Worm (Caenorhabditis elegans) whole organism, young adult: ENCODE measurements around the gene T04C12.8.

Source experiments
- B0019.2 ChIP-seq: fragments of 200-800 bp; sonication (Bioruptor generic); conservative IDR thresholded peaks from 2 replicates; pipeline ENCODE4 v1.3.6; 2022; ENCODE audit warnings: missing genetic modification reagents, missing genetic modification characterization, missing compliant biosample characterization
- B0336.3 ChIP-seq: fragments of 200-800 bp; sonication (Bioruptor generic); IDR thresholded peaks from 2 replicates; pipeline ENCODE4 v1.3.6; 2022; ENCODE audit warnings: missing genetic modification characterization, missing compliant biosample characterization
- C06A6.2 ChIP-seq: fragments of 200-800 bp; sonication (Bioruptor generic); conservative IDR thresholded peaks from 2 replicates; pipeline ENCODE4 v1.3.6; 2022; ENCODE audit warnings: missing genetic modification characterization, missing compliant biosample characterization
- F23B12.7 ChIP-seq: sonication (generic microtip); optimal IDR thresholded peaks from 2 replicates; lab custom pipeline; 2017; ENCODE audit warnings: missing genetic modification characterization, mild to moderate bottlenecking, missing compliant biosample characterization, antibody characterized with exemption, moderate library complexity; ENCODE audit not compliant: insufficient read depth
- F49E8.2 ChIP-seq: sonication (generic microtip); optimal IDR thresholded peaks from 3 replicates; lab custom pipeline; 2017; ENCODE audit warnings: missing genetic modification characterization, mild to moderate bottlenecking, missing compliant biosample characterization, antibody characterized with exemption, moderate library complexity; ENCODE audit not compliant: insufficient read depth
- F55B11.4 ChIP-seq: sonication (generic microtip); optimal IDR thresholded peaks from 2 replicates; lab custom pipeline; 2016; ENCODE audit warnings: missing compliant biosample characterization, missing genetic modification characterization, borderline replicate concordance; ENCODE audit not compliant: insufficient read depth
- F57A8.1 ChIP-seq: fragments of 200-800 bp; sonication (Bioruptor generic); optimal IDR thresholded peaks from 2 replicates; lab custom pipeline; 2018; ENCODE audit warnings: mild to moderate bottlenecking, missing genetic modification characterization, moderate library complexity, missing compliant biosample characterization
- K12H6.12 ChIP-seq: fragments of 200-800 bp; sonication (Bioruptor generic); optimal IDR thresholded peaks from 2 replicates; lab custom pipeline; 2018; ENCODE audit warnings: mild to moderate bottlenecking, missing genetic modification characterization, missing compliant biosample characterization
- Y67H2A.10 ChIP-seq: fragments of 200-800 bp; sonication (Bioruptor generic); conservative IDR thresholded peaks from 2 replicates; pipeline ENCODE4 v1.3.6; 2022; ENCODE audit warnings: missing genetic modification reagents, missing genetic modification characterization, missing compliant biosample characterization
- akir-1 ChIP-seq: fragments of 200-800 bp; sonication (Bioruptor generic); optimal IDR thresholded peaks from 2 replicates; lab custom pipeline; 2018; ENCODE audit warnings: mild to moderate bottlenecking, missing genetic modification characterization, moderate library complexity, missing compliant biosample characterization
- ama-1 ChIP-seq, 3 experiments: fragments of 150-350 bp in 1 of 3; sonication (generic microtip) in 2 of 3; optimal IDR thresholded peaks; 2 replicates each; lab custom pipeline; 2014 to 2018; ENCODE audit warnings: missing biosample characterization in 2 of 3, missing genetic modification characterization in 2 of 3, missing genetic modification reagents in 2 of 3
- atf-7 ChIP-seq: sonication (generic microtip); optimal IDR thresholded peaks from 2 replicates; lab custom pipeline; 2017; ENCODE audit warnings: mild to moderate bottlenecking, missing genetic modification characterization, missing compliant biosample characterization
- athp-1 ChIP-seq: sonication (generic microtip); optimal IDR thresholded peaks from 2 replicates; lab custom pipeline; 2017; ENCODE audit warnings: mild to moderate bottlenecking, missing genetic modification characterization, missing compliant biosample characterization
- cebp-1 ChIP-seq, 2 experiments: fragments of 200-800 bp in 1 of 2; sonication (Bioruptor generic) in 1 of 2; sonication (generic microtip) in 1 of 2; IDR thresholded peaks in 1 of 2; optimal IDR thresholded peaks in 1 of 2; 2 replicates each; pipeline versions ENCODE4 v1.3.6 to Lab custom; 2017 to 2022; ENCODE audit warnings: missing compliant biosample characterization in 2 of 2, missing genetic modification characterization in 2 of 2, mild to moderate bottlenecking in 1 of 2, missing genetic modification reagents in 1 of 2, moderate library complexity in 1 of 2
- ceh-100 ChIP-seq: fragments of 200-800 bp; sonication (Bioruptor generic); IDR thresholded peaks from 2 replicates; pipeline ENCODE4 v1.3.6; 2022; ENCODE audit warnings: missing genetic modification reagents, missing genetic modification characterization, missing compliant biosample characterization
- ceh-40 ChIP-seq: fragments of 200-800 bp; sonication (Bioruptor generic); IDR thresholded peaks from 2 replicates; pipeline ENCODE4 v1.3.6; 2022; ENCODE audit warnings: missing genetic modification characterization, missing compliant biosample characterization
- dpl-1 ChIP-seq: fragments of 150-350 bp; optimal IDR thresholded peaks from 2 replicates; lab custom pipeline; 2014; ENCODE audit warnings: missing biosample characterization, missing genetic modification reagents, missing genetic modification characterization
- efl-1 ChIP-seq: fragments of 150-350 bp; optimal IDR thresholded peaks from 2 replicates; lab custom pipeline; 2014; ENCODE audit warnings: missing biosample characterization, missing genetic modification reagents, missing genetic modification characterization
- egl-44 ChIP-seq: fragments of 200-800 bp; sonication (Bioruptor generic); IDR thresholded peaks from 2 replicates; pipeline ENCODE4 v1.3.6; 2022; ENCODE audit warnings: missing genetic modification reagents, missing genetic modification characterization, missing compliant biosample characterization
- ets-4 ChIP-seq: fragments of 200-800 bp; sonication (Bioruptor generic); optimal IDR thresholded peaks from 2 replicates; lab custom pipeline; 2018; ENCODE audit warnings: mild to moderate bottlenecking, missing genetic modification characterization, missing compliant biosample characterization
- hmg-1.2 ChIP-seq: fragments of 200-800 bp; sonication (Bioruptor generic); IDR thresholded peaks from 2 replicates; pipeline ENCODE4 v1.3.6; 2022; ENCODE audit warnings: missing genetic modification reagents, missing genetic modification characterization, missing compliant biosample characterization
- hmg-20 ChIP-seq: fragments of 200-800 bp; sonication (Bioruptor generic); IDR thresholded peaks from 2 replicates; pipeline ENCODE4 v1.3.6; 2022; ENCODE audit warnings: missing genetic modification reagents, missing genetic modification characterization, missing compliant biosample characterization
- let-526 ChIP-seq: fragments of 200-800 bp; sonication (Bioruptor generic); IDR thresholded peaks from 2 replicates; pipeline ENCODE4 v1.3.6; 2022; ENCODE audit warnings: missing genetic modification reagents, missing genetic modification characterization, missing compliant biosample characterization
- let-607 ChIP-seq, 2 experiments: fragments of 200-800 bp in 1 of 2; sonication (Bioruptor generic) in 1 of 2; sonication (generic microtip) in 1 of 2; optimal IDR thresholded peaks; 2 replicates each; lab custom pipeline; 2016 to 2018; ENCODE audit warnings: mild to moderate bottlenecking in 2 of 2, missing compliant biosample characterization in 2 of 2, missing genetic modification characterization in 2 of 2, moderate library complexity in 2 of 2, missing genotype in 1 of 2
- lin-26 ChIP-seq: fragments of 200-800 bp; sonication (Bioruptor generic); IDR thresholded peaks from 2 replicates; pipeline ENCODE4 v1.3.6; 2022; ENCODE audit warnings: missing genetic modification reagents, missing genetic modification characterization, missing compliant biosample characterization
- lin-35 ChIP-seq, 3 experiments: fragments of 150-350 bp in 2 of 3; sonication (generic microtip) in 1 of 3; optimal IDR thresholded peaks; 2 replicates each; lab custom pipeline; 2014 to 2018; ENCODE audit warnings: missing biosample characterization in 3 of 3, missing genetic modification characterization in 3 of 3, missing genetic modification reagents in 3 of 3
- lin-40 ChIP-seq: sonication (generic microtip); optimal IDR thresholded peaks from 2 replicates; lab custom pipeline; 2016; ENCODE audit warnings: missing genetic modification characterization, mild to moderate bottlenecking, missing compliant biosample characterization, missing genotype, missing genetic modification reagents
- lsl-1 ChIP-seq: fragments of 200-800 bp; sonication (Bioruptor generic); optimal IDR thresholded peaks from 2 replicates; lab custom pipeline; 2018; ENCODE audit warnings: mild to moderate bottlenecking, missing genetic modification characterization, moderate library complexity, missing compliant biosample characterization
- madf-6 ChIP-seq: fragments of 200-800 bp; sonication (Bioruptor generic); IDR thresholded peaks from 2 replicates; pipeline ENCODE4 v1.3.6; 2022; ENCODE audit warnings: missing genetic modification reagents, missing genetic modification characterization, missing compliant biosample characterization
- mcd-1 ChIP-seq: fragments of 200-800 bp; sonication (Bioruptor generic); IDR thresholded peaks from 2 replicates; pipeline ENCODE4 v1.3.6; 2022; ENCODE audit warnings: missing genetic modification reagents, missing genetic modification characterization, missing compliant biosample characterization
- mes-4 ChIP-seq: sonication (generic microtip); optimal IDR thresholded peaks from 2 replicates; lab custom pipeline; 2016; ENCODE audit warnings: missing genotype, missing genetic modification characterization, missing compliant biosample characterization
- nfyb-1 ChIP-seq: fragments of 200-800 bp; sonication (Bioruptor generic); IDR thresholded peaks from 2 replicates; pipeline ENCODE4 v1.3.6; 2022; ENCODE audit warnings: missing genetic modification reagents, missing genetic modification characterization, missing compliant biosample characterization
- repo-1 ChIP-seq: sonication (generic microtip); optimal IDR thresholded peaks from 2 replicates; lab custom pipeline; 2017; ENCODE audit warnings: mild to moderate bottlenecking, missing genetic modification characterization, missing compliant biosample characterization
- rpc-1 ChIP-seq, 2 experiments: fragments of 150-350 bp in 1 of 2; sonication (generic microtip) in 1 of 2; optimal IDR thresholded peaks; 2 replicates each; lab custom pipeline; 2014 to 2018; ENCODE audit warnings: missing biosample characterization in 1 of 2, missing genetic modification characterization in 1 of 2, missing genetic modification reagents in 1 of 2, missing genotype in 1 of 2
- sdz-38 ChIP-seq: sonication (generic microtip); optimal IDR thresholded peaks from 2 replicates; lab custom pipeline; 2016; ENCODE audit warnings: missing genotype, missing genetic modification characterization, missing compliant biosample characterization
- sea-2 ChIP-seq: fragments of 200-800 bp; sonication (Bioruptor generic); IDR thresholded peaks from 2 replicates; pipeline ENCODE4 v1.3.6; 2022; ENCODE audit warnings: missing genetic modification characterization, missing compliant biosample characterization
- snpc-4 ChIP-seq, 5 experiments: fragments of 150-350 bp in 1 of 5; sonication (generic microtip) in 4 of 5; optimal IDR thresholded peaks; 2 replicates each; lab custom pipeline; 2014 to 2018; ENCODE audit warnings: missing genetic modification characterization in 5 of 5, missing biosample characterization in 3 of 5, antibody characterized with exemption in 2 of 5, mild to moderate bottlenecking in 2 of 5, missing compliant biosample characterization in 2 of 5, missing genotype in 2 of 5, moderate library complexity in 2 of 5, missing genetic modification reagents in 1 of 5
- unc-62 ChIP-seq: fragments of 150-350 bp; optimal IDR thresholded peaks from 2 replicates; lab custom pipeline; 2014; ENCODE audit warnings: missing biosample characterization, missing genetic modification reagents, missing genetic modification characterization
- zfh-2 ChIP-seq: fragments of 200-800 bp; sonication (Bioruptor generic); conservative IDR thresholded peaks from 2 replicates; pipeline ENCODE4 v1.3.6; 2022; ENCODE audit warnings: missing genetic modification reagents, missing genetic modification characterization, missing compliant biosample characterization
- ztf-25 ChIP-seq: fragments of 200-800 bp; sonication (Bioruptor generic); IDR thresholded peaks from 2 replicates; pipeline ENCODE4 v1.3.6; 2022; ENCODE audit warnings: missing genetic modification reagents, missing genetic modification characterization, missing compliant biosample characterization
- ztf-26 ChIP-seq: sonication (generic microtip); optimal IDR thresholded peaks from 2 replicates; lab custom pipeline; 2017; ENCODE audit warnings: missing genetic modification characterization, missing compliant biosample characterization

T04C12.8 gene

ce11 chrV:11118179-11118725, 49.1 kb upstream of the T04C12.8 start (continued):
- peak; percentile 20 for TF ChIP-seq repo-1 (tag; lab: Kevin White, UChicago)
- no peak for TF ChIP-seq F57A8.1
- TF ChIP-seq lin-40, result peak; percentile 20
- TF ChIP-seq atf-7 (tag; lab: Kevin White, UChicago), result no peak
- TF ChIP-seq mes-4 (tag; lab: Kevin White, UChicago), result no peak
- TF ChIP-seq ztf-26, result peak; percentile 3
- TF ChIP-seq ceh-40 (GFP tag; lab: Robert Waterston, UW), result no peak
- TF ChIP-seq ztf-25 (GFP tag; lab: Robert Waterston, UW), result no peak
- TF ChIP-seq let-526 (GFP tag; lab: Robert Waterston, UW), result peak; percentile 51; the same call in 1 of the 2 replicates
- TF ChIP-seq F23B12.7 (tag; lab: Kevin White, UChicago), result no peak
- peak; percentile 41; the same call in 1 of the 2 replicates for TF ChIP-seq B0336.3 (GFP tag; lab: Robert Waterston, UW)
- no peak for TF ChIP-seq madf-6 (GFP tag; lab: Robert Waterston, UW)
- TF ChIP-seq K12H6.12 (tag; lab: Kevin White, UChicago), result no peak
- no peak for TF ChIP-seq akir-1
- no peak for TF ChIP-seq unc-62 (GFP tag; lab: Kevin White, UChicago)
- TF ChIP-seq F55B11.4 (tag; lab: Kevin White, UChicago), result no peak

DNA sequence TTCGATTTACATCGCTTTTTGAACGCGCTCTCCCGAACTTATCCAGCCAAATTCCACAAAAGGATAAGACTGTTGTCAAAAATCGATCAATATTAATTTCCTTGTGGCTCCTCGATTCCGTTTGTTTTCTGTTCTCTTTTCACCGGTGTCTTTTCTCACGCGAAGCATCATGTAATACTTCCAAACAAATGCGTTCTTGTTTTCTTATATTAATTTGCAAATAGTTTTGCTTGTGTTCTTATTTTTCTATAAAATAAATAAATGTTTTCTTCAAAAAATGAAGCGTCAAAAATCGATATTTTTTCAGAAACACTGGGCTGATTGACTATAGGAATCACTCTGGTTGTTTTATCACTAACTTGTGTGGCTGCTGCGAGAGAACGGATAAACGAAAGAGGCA, 44.4 kb upstream of the T04C12.8 start, which contains the start of gene math-33:
math-33 (plus strand) TSS at position 301 of the 400 bp plus-strand sequence.
- TF ChIP-seq nfyb-1 (GFP tag; lab: Robert Waterston, UW) (no peak), dpl-1 (GFP tag; lab: Kevin White, UChicago) (no peak), hmg-20 (GFP tag; lab: Robert Waterston, UW) (no peak), mes-4 (tag; lab: Kevin White, UChicago) (no peak), zfh-2 (no peak), efl-1 (GFP tag; lab: Kevin White, UChicago) (no peak), let-526 (GFP tag; lab: Robert Waterston, UW) (no peak), sdz-38 (tag; lab: Kevin White, UChicago) (no peak), sea-2 (GFP tag; lab: Robert Waterston, UW) (no peak)

ce11 chrV:11113041-11113574, 44.0 kb upstream of the T04C12.8 start, which contains the start of gene erfa-3:
Gene erfa-3 (minus strand): TSS chrV:11113091.
- TF ChIP-seq mcd-1 (GFP tag; lab: Robert Waterston, UW), result peak; percentile 68
- TF ChIP-seq snpc-4 (GFP tag; optimal IDR thresholded peaks at IDR 0.05; lab: Kevin White, UChicago), result peak; percentile 52
- TF ChIP-seq snpc-4 (tag; optimal IDR thresholded peaks at IDR 0.05; lab: Kevin White, UChicago), result peak; percentile 0 to 50 (median 34)
- TF ChIP-seq ama-1 (optimal IDR thresholded peaks at IDR 0.05; lab: Kevin White, UChicago), result no peak
- peak in 1 of 2 experiments; percentile 30 for TF ChIP-seq ama-1 (GFP tag; optimal IDR thresholded peaks at IDR 0.05; lab: Kevin White, UChicago)
- peak; percentile 28 for TF ChIP-seq lsl-1 (GFP tag; lab: Kevin White, UChicago)
- peak; percentile 49; the same call in 1 of the 2 replicates for TF ChIP-seq Y67H2A.10
- TF ChIP-seq cebp-1 (GFP tag; IDR thresholded peaks at IDR 0.05; lab: Robert Waterston, UW), result peak; percentile 93
- peak; percentile 97 for TF ChIP-seq cebp-1 (tag; optimal IDR thresholded peaks at IDR 0.05; lab: Kevin White, UChicago)
- peak in 1 of 2 experiments; percentile 2 for TF ChIP-seq let-607 (tag; optimal IDR thresholded peaks at IDR 0.05; lab: Kevin White, UChicago)
- no peak for TF ChIP-seq ets-4 (GFP tag; lab: Kevin White, UChicago)
- peak; percentile 44 for TF ChIP-seq rpc-1 (optimal IDR thresholded peaks at IDR 0.05; lab: Kevin White, UChicago)
- no peak for TF ChIP-seq rpc-1 (tag; optimal IDR thresholded peaks at IDR 0.05; lab: Kevin White, UChicago)
- TF ChIP-seq lin-35 (GFP tag; optimal IDR thresholded peaks at IDR 0.05; lab: Kevin White, UChicago), result peak in 1 of 3 experiments; percentile 69
- peak; percentile 44 for TF ChIP-seq repo-1 (tag; lab: Kevin White, UChicago)
- peak; percentile 73 for TF ChIP-seq ceh-100 (GFP tag; lab: Robert Waterston, UW)
- TF ChIP-seq C06A6.2 (GFP tag; lab: Robert Waterston, UW), result no peak
- peak; percentile 45; the same call in 1 of the 2 replicates for TF ChIP-seq egl-44 (GFP tag; lab: Robert Waterston, UW)
- TF ChIP-seq lin-26 (GFP tag; lab: Robert Waterston, UW), result peak; percentile 36; the same call in 1 of the 2 replicates
- no peak for TF ChIP-seq unc-62 (GFP tag; lab: Kevin White, UChicago)
- peak; percentile 2 for TF ChIP-seq athp-1
- TF ChIP-seq ztf-25 (GFP tag; lab: Robert Waterston, UW), result no peak
- TF ChIP-seq F49E8.2 (tag; lab: Kevin White, UChicago), result peak; percentile 39
- peak; percentile 43; the same call in 1 of the 2 replicates for TF ChIP-seq hmg-1.2
- peak; percentile 33; the same call in 1 of the 2 replicates for TF ChIP-seq B0336.3 (GFP tag; lab: Robert Waterston, UW)
- TF ChIP-seq B0019.2, result 0 out of 2 replicates have a peak, but pooled peaks have one; percentile 21
